Fruit fly (Drosophila melanogaster) whole organism, embryonic: ENCODE measurements around the gene CG7806.

Source experiments
- CG10321 ChIP-seq: fragments of 200-800 bp; sonication (Bioruptor generic); IDR thresholded peaks from 2 replicates; pipeline ENCODE4 v1.3.6; 2022; ENCODE audit warnings: missing biosample characterization, missing genetic modification characterization
- CG12219 ChIP-seq: fragments of 200-800 bp; sonication (Bioruptor generic); optimal IDR thresholded peaks from 3 replicates; lab custom pipeline; 2018; ENCODE audit warnings: missing biosample characterization, mild to moderate bottlenecking, missing genetic modification characterization
- CG14860 ChIP-seq: fragments of 200-800 bp; sonication (Bioruptor generic); IDR thresholded peaks from 3 replicates; pipeline ENCODE4 v1.3.6; 2022; ENCODE audit warnings: missing biosample characterization, missing genetic modification characterization; ENCODE audit not compliant: partially characterized antibody
- CG17359 ChIP-seq: fragments of 200-800 bp; sonication (Bioruptor generic); optimal IDR thresholded peaks from 3 replicates; lab custom pipeline; 2018; ENCODE audit warnings: missing biosample characterization, mild to moderate bottlenecking, missing genetic modification characterization, moderate library complexity
- CG17385 ChIP-seq: fragments of 200-800 bp; sonication (Bioruptor generic); optimal IDR thresholded peaks from 3 replicates; lab custom pipeline; 2018; ENCODE audit warnings: missing biosample characterization, mild to moderate bottlenecking, missing genetic modification characterization
- CG18599 ChIP-seq: fragments of 200-800 bp; sonication (Bioruptor generic); optimal IDR thresholded peaks from 3 replicates; lab custom pipeline; 2017; ENCODE audit warnings: missing biosample characterization, missing genetic modification characterization, mild to moderate bottlenecking, moderate library complexity, missing genetic modification reagents
- CG2712 ChIP-seq: fragments of 200-800 bp; optimal IDR thresholded peaks from 3 replicates; lab custom pipeline; 2019; ENCODE audit warnings: missing biosample characterization, mild to moderate bottlenecking, missing genetic modification characterization, moderate library complexity
- CG30020 ChIP-seq: fragments of 200-800 bp; optimal IDR thresholded peaks from 2 replicates; lab custom pipeline; 2019; ENCODE audit warnings: missing biosample characterization, mild to moderate bottlenecking, missing genetic modification characterization, moderate library complexity
- CG4282 ChIP-seq: fragments of 200-800 bp; sonication (Bioruptor generic); optimal IDR thresholded peaks from 2 replicates; lab custom pipeline; 2016; ENCODE audit warnings: missing biosample characterization, missing genetic modification characterization
- CG4404 ChIP-seq: fragments of 200-800 bp; sonication (Bioruptor generic); IDR thresholded peaks from 2 replicates; pipeline ENCODE4 v1.3.6; 2022; ENCODE audit warnings: missing biosample characterization, missing genetic modification characterization
- CG5953 ChIP-seq: fragments of 200-800 bp; sonication (Bioruptor generic); IDR thresholded peaks from 2 replicates; pipeline ENCODE4 v1.3.6; 2022; ENCODE audit warnings: missing biosample characterization, missing genetic modification characterization
- CG7271 ChIP-seq: fragments of 200-800 bp; sonication (Bioruptor generic); optimal IDR thresholded peaks from 2 replicates; lab custom pipeline; 2018; ENCODE audit warnings: missing biosample characterization, mild to moderate bottlenecking, missing genetic modification characterization, moderate library complexity
- CG8089 ChIP-seq: fragments of 200-800 bp; sonication (Bioruptor generic); optimal IDR thresholded peaks from 3 replicates; lab custom pipeline; 2016; ENCODE audit warnings: missing biosample characterization, missing genetic modification characterization
- CoRest ChIP-seq: fragments of 200-800 bp; sonication (Bioruptor generic); optimal IDR thresholded peaks from 3 replicates; lab custom pipeline; 2018; ENCODE audit warnings: missing biosample characterization, mild to moderate bottlenecking, missing genetic modification characterization, moderate library complexity
- D ChIP-seq, 2 experiments: fragments of 200-800 bp in 1 of 2; fragments of >200 bp in 1 of 2; sonication (Bioruptor generic) in 1 of 2; optimal IDR thresholded peaks; 2 replicates in 1 of 2; 3 replicates in 1 of 2; lab custom pipeline; 2017; ENCODE audit warnings: mild to moderate bottlenecking in 1 of 2, missing biosample characterization in 1 of 2, missing genetic modification characterization in 1 of 2, missing genetic modification reagents in 1 of 2
- Dp ChIP-seq: fragments of 200-800 bp; sonication (Bioruptor generic); optimal IDR thresholded peaks from 2 replicates; lab custom pipeline; 2018; ENCODE audit warnings: missing biosample characterization, mild to moderate bottlenecking, missing genetic modification characterization, moderate library complexity
- E2f2 ChIP-seq: fragments of 200-800 bp; sonication (Bioruptor generic); IDR thresholded peaks from 2 replicates; pipeline ENCODE4 v1.3.6; 2022; ENCODE audit warnings: missing biosample characterization, missing genetic modification characterization
- Fer1 ChIP-seq: fragments of 200-800 bp; sonication (Bioruptor generic); optimal IDR thresholded peaks from 2 replicates; lab custom pipeline; 2017; ENCODE audit warnings: missing biosample characterization, mild to moderate bottlenecking, missing genetic modification characterization
- HLHmδ ChIP-seq: fragments of 200-800 bp; sonication (Bioruptor generic); optimal IDR thresholded peaks from 2 replicates; lab custom pipeline; 2018; ENCODE audit warnings: missing biosample characterization, mild to moderate bottlenecking, missing genetic modification characterization, moderate library complexity
- Hmx ChIP-seq: fragments of 200-800 bp; sonication (Bioruptor generic); optimal IDR thresholded peaks from 2 replicates; lab custom pipeline; 2016; ENCODE audit warnings: missing biosample characterization, missing genetic modification characterization
- Hr78 ChIP-seq, 2 experiments: fragments of 200-800 bp in 1 of 2; fragments of >200 bp in 1 of 2; sonication (Bioruptor generic) in 1 of 2; optimal IDR thresholded peaks; 2 replicates each; lab custom pipeline; 2017 to 2019; ENCODE audit warnings: missing biosample characterization in 2 of 2, missing genetic modification characterization in 2 of 2, mild to moderate bottlenecking in 1 of 2, moderate library complexity in 1 of 2
- Kr ChIP-seq: fragments of 200-800 bp; sonication (Bioruptor generic); optimal IDR thresholded peaks from 2 replicates; lab custom pipeline; 2017; ENCODE audit warnings: missing biosample characterization, mild to moderate bottlenecking, missing genetic modification characterization
- Nf-YB ChIP-seq: fragments of 200-800 bp; sonication (Bioruptor generic); optimal IDR thresholded peaks from 3 replicates; lab custom pipeline; 2019; ENCODE audit warnings: missing biosample characterization, mild to moderate bottlenecking, missing genetic modification characterization, moderate library complexity
- Rfx ChIP-seq: fragments of 200-800 bp; sonication (Bioruptor generic); IDR thresholded peaks from 2 replicates; pipeline ENCODE4 v1.3.6; 2022; ENCODE audit warnings: missing biosample characterization, missing genetic modification characterization
- Scr ChIP-seq: fragments of 200-800 bp; sonication (Bioruptor generic); IDR thresholded peaks from 2 replicates; pipeline ENCODE4 v1.3.6; 2022; ENCODE audit warnings: missing biosample characterization, missing genetic modification characterization; ENCODE audit not compliant: partially characterized antibody
- Six4 ChIP-seq: fragments of 200-800 bp; sonication (Bioruptor generic); optimal IDR thresholded peaks from 2 replicates; lab custom pipeline; 2016; ENCODE audit warnings: missing biosample characterization, missing genetic modification characterization
- Ssrp ChIP-seq: fragments of 200-800 bp; sonication (Bioruptor generic); optimal IDR thresholded peaks from 2 replicates; lab custom pipeline; 2018; ENCODE audit warnings: missing biosample characterization, mild to moderate bottlenecking, missing genetic modification characterization, moderate library complexity
- al ChIP-seq: fragments of 200-800 bp; sonication (Bioruptor generic); IDR thresholded peaks from 2 replicates; pipeline ENCODE4 v1.3.6; 2022; ENCODE audit warnings: missing biosample characterization, missing genetic modification characterization
- amos ChIP-seq: fragments of 200-800 bp; sonication (Bioruptor generic); IDR thresholded peaks from 2 replicates; pipeline ENCODE4 v1.3.6; 2022; ENCODE audit warnings: missing biosample characterization, missing genetic modification characterization; ENCODE audit not compliant: partially characterized antibody
- bsh ChIP-seq, 2 experiments: fragments of 200-800 bp; sonication (Bioruptor generic); optimal IDR thresholded peaks; 2 replicates each; lab custom pipeline; 2017 to 2018; ENCODE audit warnings: mild to moderate bottlenecking in 2 of 2, missing biosample characterization in 2 of 2, missing genetic modification characterization in 2 of 2, moderate library complexity in 1 of 2
- corto ChIP-seq: fragments of 200-800 bp; sonication (Bioruptor generic); optimal IDR thresholded peaks from 2 replicates; lab custom pipeline; 2016; ENCODE audit warnings: missing biosample characterization, mild to moderate bottlenecking, missing genetic modification characterization, moderate library complexity
- gce ChIP-seq: fragments of 200-800 bp; sonication (Bioruptor generic); IDR thresholded peaks from 3 replicates; pipeline ENCODE4 v1.3.6; 2022; ENCODE audit warnings: missing biosample characterization, missing genetic modification characterization
- gcm ChIP-seq: fragments of 200-800 bp; sonication (Bioruptor generic); optimal IDR thresholded peaks from 2 replicates; lab custom pipeline; 2019; ENCODE audit warnings: missing biosample characterization, mild to moderate bottlenecking, missing genetic modification characterization, moderate library complexity
- hb ChIP-seq: fragments of 200-800 bp; sonication (Bioruptor generic); IDR thresholded peaks from 3 replicates; pipeline ENCODE4 v1.3.6; 2022; ENCODE audit warnings: missing biosample characterization, missing genetic modification characterization; ENCODE audit not compliant: partially characterized antibody
- hbn ChIP-seq: fragments of 200-800 bp; sonication (Bioruptor generic); IDR thresholded peaks from 2 replicates; pipeline ENCODE4 v1.3.6; 2022; ENCODE audit warnings: missing biosample characterization, missing genetic modification characterization; ENCODE audit not compliant: partially characterized antibody
- hkb ChIP-seq, 2 experiments: fragments of 200-800 bp in 1 of 2; fragments of >200 bp in 1 of 2; sonication (Bioruptor generic) in 1 of 2; IDR thresholded peaks in 1 of 2; optimal IDR thresholded peaks in 1 of 2; 2 replicates each; pipeline versions ENCODE4 v1.3.6 to Lab custom; 2017 to 2022; ENCODE audit warnings: missing biosample characterization in 1 of 2, missing genetic modification characterization in 1 of 2
- insv ChIP-seq, 2 experiments: fragments of 200-800 bp; sonication (Bioruptor generic); optimal IDR thresholded peaks; 3 replicates each; lab custom pipeline; 2016 to 2018; ENCODE audit warnings: missing biosample characterization in 2 of 2, missing genetic modification characterization in 2 of 2
- lilli ChIP-seq: fragments of 200-800 bp; sonication (Bioruptor generic); optimal IDR thresholded peaks from 3 replicates; lab custom pipeline; 2016; ENCODE audit warnings: missing biosample characterization, missing genetic modification characterization
- prd ChIP-seq, 3 experiments: fragments of >200 bp in 2 of 3; fragments of 200-800 bp in 1 of 3; sonication (Bioruptor generic) in 1 of 3; optimal IDR thresholded peaks in 2 of 3; IDR thresholded peaks in 1 of 3; 2 replicates in 2 of 3; 3 replicates in 1 of 3; pipeline versions ENCODE4 v1.3.6 to Lab custom; 2017 to 2022; ENCODE audit warnings: missing biosample characterization in 1 of 3, missing genetic modification characterization in 1 of 3
- pzg ChIP-seq: fragments of 200-800 bp; sonication (Bioruptor generic); optimal IDR thresholded peaks from 3 replicates; lab custom pipeline; 2018; ENCODE audit warnings: missing biosample characterization, mild to moderate bottlenecking, missing genetic modification characterization, moderate library complexity
- sim ChIP-seq: fragments of 200-800 bp; sonication (Bioruptor generic); IDR thresholded peaks from 2 replicates; pipeline ENCODE4 v1.3.6; 2022; ENCODE audit warnings: missing biosample characterization, missing genetic modification characterization
- stc ChIP-seq: fragments of 200-800 bp; sonication (Bioruptor generic); IDR thresholded peaks from 2 replicates; pipeline ENCODE4 v1.3.6; 2022; ENCODE audit warnings: missing biosample characterization, missing genetic modification characterization
- vvl ChIP-seq: fragments of 200-800 bp; sonication (Bioruptor generic); IDR thresholded peaks from 2 replicates; pipeline ENCODE4 v1.3.6; 2022; ENCODE audit warnings: missing biosample characterization, missing genetic modification characterization

The CG7806 gene

DNA sequence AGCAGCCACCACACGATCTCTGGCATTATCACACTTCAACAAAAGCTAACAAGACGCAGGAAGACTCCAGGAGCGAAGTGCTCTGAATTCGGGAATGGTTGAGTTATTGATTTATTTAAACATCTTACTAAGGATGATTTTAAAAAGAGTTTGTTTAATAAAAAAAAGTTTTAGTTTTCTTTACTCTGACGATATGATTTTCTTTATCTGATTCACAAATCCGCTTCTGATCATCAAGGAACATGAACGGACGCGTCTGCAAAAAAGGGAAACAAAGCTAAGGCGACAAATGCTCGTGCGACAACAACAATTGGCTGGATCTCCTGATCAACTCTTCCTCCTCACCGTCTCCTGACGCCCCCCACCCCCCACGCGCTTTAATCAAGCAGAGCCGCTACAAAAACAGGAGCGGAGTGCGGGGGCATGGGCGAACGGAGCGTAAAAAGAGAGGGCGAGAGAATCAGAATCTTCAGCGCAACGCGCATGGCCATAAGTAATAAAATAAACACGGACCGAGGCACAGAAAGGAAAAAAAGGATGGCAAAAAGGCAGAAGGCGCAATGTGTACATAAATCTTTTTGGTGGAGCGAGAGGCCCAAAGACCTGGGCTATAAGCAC lies 11.9 kb upstream of the CG7806 start (continued):
- TF ChIP-seq sim (0 out of 2 replicates have a peak, but pooled peaks have one; percentile 3), corto (peak; percentile 65), stc (GFP tag; lab: Robert Waterston, UW) (no peak), gce (GFP tag; lab: Robert Waterston, UW) (0 out of 3 replicates have a peak, but pooled peaks have one; percentile 10), bsh (GFP tag; optimal IDR thresholded peaks at IDR 0.05; lab: Kevin White, UChicago) (peak in 1 of 2 experiments; percentile 68), CG4404 (GFP tag; lab: Robert Waterston, UW) (0 out of 2 replicates have a peak, but pooled peaks have one; percentile 10), Scr (0 out of 2 replicates have a peak, but pooled peaks have one; percentile 23), hb (GFP tag; lab: Robert Waterston, UW) (peak; percentile 19; the same call in 1 of the 3 replicates), HLHmδ (GFP tag; lab: Kevin White, UChicago) (no peak), Ssrp (no peak), hkb (optimal IDR thresholded peaks at IDR 0.05; lab: Kevin White, UChicago) (no peak), hkb (GFP tag; IDR thresholded peaks at IDR 0.05; lab: Robert Waterston, UW) (0 out of 2 replicates have a peak, but pooled peaks have one; percentile 22), gcm (GFP tag; lab: Kevin White, UChicago) (no peak), prd (optimal IDR thresholded peaks at IDR 0.05; lab: Kevin White, UChicago) (no peak), prd (GFP tag; IDR thresholded peaks at IDR 0.05; lab: Robert Waterston, UW) (peak; percentile 16; the same call in 1 of the 3 replicates), insv (GFP tag; optimal IDR thresholded peaks at IDR 0.05; lab: Kevin White, UChicago) (no peak), CG2712 (peak; percentile 25), amos (GFP tag; lab: Robert Waterston, UW) (peak; percentile 25; the same call in 1 of the 2 replicates)
- TF ChIP-seq, all 482 proteins: peak for 28

DNA sequence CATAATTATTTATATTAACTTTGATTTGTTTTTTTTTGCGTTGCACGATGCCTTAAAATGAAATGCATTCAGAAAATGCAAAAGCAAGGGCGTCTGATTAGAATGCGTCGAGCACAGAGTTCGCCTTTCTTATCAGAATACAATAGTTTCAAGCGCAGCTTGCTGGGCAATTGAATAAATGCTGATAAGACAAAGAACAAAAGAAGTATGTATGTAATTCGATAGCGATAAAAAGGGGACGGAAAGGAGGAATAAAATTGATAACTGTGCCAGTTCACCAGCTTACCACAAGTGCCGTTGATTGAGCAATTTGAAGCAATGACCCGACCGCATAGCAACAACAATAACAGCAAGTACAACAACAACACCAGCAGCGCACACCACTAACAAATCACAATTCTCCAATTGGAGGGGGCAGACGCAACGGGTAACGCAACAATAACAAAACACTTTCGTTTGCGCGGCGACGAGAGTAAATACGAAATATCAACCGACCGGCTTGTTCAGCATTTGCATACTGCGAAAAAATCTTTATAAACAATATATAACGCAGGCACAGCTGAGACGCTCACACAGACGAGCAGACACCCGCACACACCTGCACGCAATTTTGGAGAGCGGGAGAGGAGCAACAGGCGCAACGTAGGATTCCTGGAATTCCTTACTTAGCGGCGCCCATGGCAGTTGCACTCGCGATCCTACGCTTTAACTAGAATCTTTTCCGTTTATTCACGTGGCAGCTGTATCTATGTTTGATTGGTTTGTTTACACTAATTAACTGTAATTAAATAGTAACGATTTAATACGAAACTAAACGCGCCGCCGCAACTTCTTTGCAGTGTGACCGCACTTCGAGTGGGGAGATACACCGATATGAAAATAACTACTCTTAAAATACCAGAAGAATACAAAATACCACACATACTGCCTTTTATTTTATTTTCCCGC lies 10.7 kb upstream of the CG7806 start, which contains the start of gene Btk:
Gene Btk (minus strand): TSS at position 860 of the 948 bp plus-strand sequence.
- TF ChIP-seq CG17359 (no peak), CG12219 (GFP tag; lab: Kevin White, UChicago) (no peak), pzg (peak; percentile 66), CG8089 (GFP tag; lab: Kevin White, UChicago) (no peak), Nf-YB (GFP tag; lab: Kevin White, UChicago) (no peak), al (GFP tag; lab: Robert Waterston, UW) (no peak), CG7271 (tag; lab: Kevin White, UChicago) (no peak), lilli (GFP tag; lab: Kevin White, UChicago) (no peak), Six4 (no peak), CG14860 (GFP tag; lab: Robert Waterston, UW) (0 out of 3 replicates have a peak, but pooled peaks have one; percentile 26), CG18599 (GFP tag; lab: Kevin White, UChicago) (no peak), Dp (GFP tag; lab: Kevin White, UChicago) (peak; percentile 89), CG17385 (GFP tag; lab: Kevin White, UChicago) (peak; percentile 0), hbn (no peak), Hr78 (GFP tag; optimal IDR thresholded peaks at IDR 0.05; lab: Kevin White, UChicago) (peak in 1 of 2 experiments; percentile 96), E2f2 (GFP tag; lab: Robert Waterston, UW) (peak; percentile 90), vvl (GFP tag; lab: Robert Waterston, UW) (peak; percentile 68; the same call in 1 of the 2 replicates), CG10321 (GFP tag; lab: Robert Waterston, UW) (peak; percentile 22; the same call in 1 of the 2 replicates), Rfx (GFP tag; lab: Robert Waterston, UW) (peak; percentile 21; the same call in 1 of the 2 replicates), Hmx (GFP tag; lab: Kevin White, UChicago) (no peak), D (optimal IDR thresholded peaks at IDR 0.05; lab: Kevin White, UChicago) (peak; percentile 96), D (GFP tag; optimal IDR thresholded peaks at IDR 0.05; lab: Kevin White, UChicago) (no peak), CG30020 (no peak), Kr (GFP tag; lab: Kevin White, UChicago) (no peak), Fer1 (no peak), CG5953 (GFP tag; lab: Robert Waterston, UW) (no peak), CoRest (peak; percentile 27), CG4282 (GFP tag; lab: Kevin White, UChicago) (no peak)
